Fruit fly (Drosophila melanogaster): ENCODE measurements around the gene Nop56.

Nop56 gene

DNA sequence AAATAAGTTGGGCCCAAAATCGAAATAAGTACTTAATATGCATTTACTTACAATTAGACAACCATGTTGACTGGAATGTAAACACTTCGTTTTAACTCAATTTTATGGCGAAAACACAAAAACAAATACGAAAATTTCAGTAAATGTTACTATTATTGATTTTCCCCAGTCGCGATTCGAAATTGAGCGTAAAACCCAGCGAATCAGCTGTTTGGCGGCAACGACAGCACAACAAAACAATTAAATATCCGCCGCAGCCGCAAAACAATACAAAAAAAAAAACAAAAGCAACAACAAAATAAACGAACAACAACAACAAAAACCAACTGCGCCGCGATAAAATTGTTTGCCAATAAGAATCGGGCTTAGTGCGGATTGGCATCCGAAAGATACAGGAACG, 31.3 kb downstream of the Nop56 start, which contains the start of the genes CAH8 and CG7059 (continued):
- no peak for TF ChIP-seq NC2β (GFP tag; optimal IDR thresholded peaks at IDR 0.05)

DNA sequence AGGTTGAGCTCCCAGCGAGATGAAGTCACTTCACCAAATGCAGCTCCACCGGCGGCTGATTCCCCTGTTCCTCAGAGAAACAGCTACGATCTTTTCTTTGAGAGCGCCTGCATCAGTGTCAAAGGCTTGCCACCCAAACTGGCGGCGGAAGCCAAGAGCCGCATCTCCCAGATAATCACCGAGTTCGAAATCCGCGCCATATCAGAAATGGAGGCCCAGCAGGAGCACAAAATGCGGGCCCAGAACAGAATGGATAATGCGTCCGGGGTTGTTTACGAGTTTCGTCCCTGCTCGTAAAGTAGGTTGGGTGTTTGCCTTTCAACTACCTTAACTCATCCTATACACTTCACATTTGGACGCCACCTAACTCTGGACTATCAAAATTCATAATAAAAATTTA, 39.1 kb downstream of the Nop56 start, which contains the start of gene Gpdh3:
Gene Gpdh3, plus strand, starts transcription at position 301 of the 400 bp plus-strand sequence.
- TF ChIP-seq gcm2 (GFP tag; optimal IDR thresholded peaks at IDR 0.05) (no peak), Opbp (GFP tag; IDR thresholded peaks at IDR 0.05; ENCODE audit: partially characterized antibody) (0 out of 3 replicates have a peak, but pooled peaks have one; percentile 35), Ets97D (GFP tag; optimal IDR thresholded peaks at IDR 0.05) (no peak), Dek (tag; optimal IDR thresholded peaks at IDR 0.05) (no peak), gcm (GFP tag; optimal IDR thresholded peaks at IDR 0.05) (peak; percentile 40), D19A (tag; optimal IDR thresholded peaks at IDR 0.05) (no peak), CG17612 (GFP tag; IDR thresholded peaks at IDR 0.05) (no peak), Med (GFP tag) (peak; percentile 49), CG34422 (GFP tag; IDR thresholded peaks at IDR 0.05) (no peak), NK7.1 (GFP tag; optimal IDR thresholded peaks at IDR 0.05) (no peak)

DNA sequence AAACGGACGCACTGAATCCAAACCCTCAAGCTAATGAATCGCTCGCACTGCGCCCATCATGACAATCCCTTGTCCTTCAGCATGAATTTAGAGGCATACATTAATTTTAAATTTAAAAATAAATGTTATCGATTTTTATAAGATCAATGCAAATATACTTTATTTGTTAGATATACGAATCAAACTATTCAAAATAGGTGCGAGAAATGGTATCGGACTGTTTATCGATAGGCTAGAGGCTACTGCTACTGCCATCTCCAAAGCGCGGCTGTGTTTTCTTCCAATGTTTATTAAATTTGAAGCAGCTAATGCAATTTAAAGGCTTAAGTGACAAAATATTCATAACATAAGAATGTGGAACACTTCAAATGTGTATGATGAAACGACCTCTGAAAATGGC, 39.8 kb downstream of the Nop56 start, which contains the start of gene CG43342:
Gene CG43342, plus strand, starts transcription at position 264 of the 400 bp plus-strand sequence.
- TF ChIP-seq CG31388 (GFP tag; optimal IDR thresholded peaks at IDR 0.05) (no peak), unc-4 (GFP tag; IDR thresholded peaks at IDR 0.05; ENCODE audit: partially characterized antibody) (peak; percentile 76), so (GFP tag; IDR thresholded peaks at IDR 0.05) (no peak), psq (GFP tag; optimal IDR thresholded peaks at IDR 0.05) (no peak), CG3838 (GFP tag; optimal IDR thresholded peaks at IDR 0.05) (no peak), CG15601 (tag; optimal IDR thresholded peaks at IDR 0.05) (no peak), B-H2 (GFP tag; optimal IDR thresholded peaks at IDR 0.05) (no peak), Dp (GFP tag; optimal IDR thresholded peaks at IDR 0.05) (peak; percentile 74), ken (GFP tag; IDR thresholded peaks at IDR 0.05) (no peak), sens (GFP tag) (peak; percentile 69), inv (GFP tag; IDR thresholded peaks at IDR 0.05; ENCODE audit: partially characterized antibody) (peak; percentile 49; the same call in 1 of the 2 replicates), ase (GFP tag; IDR thresholded peaks at IDR 0.05) (no peak), nerfin-2 (GFP tag; IDR thresholded peaks at IDR 0.05; ENCODE audit: partially characterized antibody) (peak; percentile 85), CG14965 (GFP tag; optimal IDR thresholded peaks at IDR 0.05; ENCODE audit: borderline replicate concordance) (no peak), Dip3 (GFP tag; optimal IDR thresholded peaks at IDR 0.05) (no peak), CG7745 (tag; optimal IDR thresholded peaks at IDR 0.05) (no peak), klu (GFP tag; IDR thresholded peaks at IDR 0.05) (no peak), Dll (GFP tag; IDR thresholded peaks at IDR 0.05; ENCODE audit: partially characterized antibody) (peak; percentile 82), chinmo (GFP tag; IDR thresholded peaks at IDR 0.05; ENCODE audit: partially characterized antibody) (peak; percentile 79; the same call in 1 of the 4 replicates), zen (tag; optimal IDR thresholded peaks at IDR 0.05) (no peak), usp (GFP tag; optimal IDR thresholded peaks at IDR 0.05) (no peak), Bgb (GFP tag; IDR thresholded peaks at IDR 0.05; ENCODE audit: partially characterized antibody) (peak; percentile 85), stwl (tag; optimal IDR thresholded peaks at IDR 0.05) (peak; percentile 73), Gsc (GFP tag; IDR thresholded peaks at IDR 0.05) (no peak), Opbp (GFP tag; IDR thresholded peaks at IDR 0.05; ENCODE audit: partially characterized antibody) (peak; percentile 80; the same call in 2 of the 3 replicates), CG15269 (tag; optimal IDR thresholded peaks at IDR 0.05) (no peak), CG6791 (GFP tag; IDR thresholded peaks at IDR 0.05; ENCODE audit: partially characterized antibody) (peak; percentile 85), hb (GFP tag; IDR thresholded peaks at IDR 0.05; ENCODE audit: partially characterized antibody) (peak; percentile 82), pzg (GFP tag; optimal IDR thresholded peaks at IDR 0.05) (peak; percentile 40), CG14860 (GFP tag; IDR thresholded peaks at IDR 0.05; ENCODE audit: partially characterized antibody) (peak; percentile 82), CG2116 (GFP tag; optimal IDR thresholded peaks at IDR 0.05) (peak; percentile 69), tna (GFP tag; IDR thresholded peaks at IDR 0.05; ENCODE audit: partially characterized antibody) (peak; percentile 89), BEAF-32 (GFP tag; optimal IDR thresholded peaks at IDR 0.05) (peak; percentile 72), CG14710 (tag; optimal IDR thresholded peaks at IDR 0.05) (peak; percentile 9), CG3726 (GFP tag; IDR thresholded peaks at IDR 0.05) (no peak), NFAT (GFP tag; IDR thresholded peaks at IDR 0.05) (no peak)

Data from whole organism, embryonic.